Fruit fly (Drosophila melanogaster) whole organism, embryonic: ENCODE results near the gene Lcp65Ad.

Experiments
- Asciz ChIP-seq: fragments of 200-800 bp; sonication (Bioruptor generic); optimal IDR thresholded peaks from 2 replicates; lab custom pipeline; 2017; ENCODE audit warnings: missing biosample characterization, mild to moderate bottlenecking, missing genetic modification characterization, missing genetic modification reagents
- Blimp-1 ChIP-seq: fragments of 200-800 bp; sonication (Bioruptor generic); optimal IDR thresholded peaks from 3 replicates; lab custom pipeline; 2018; ENCODE audit warnings: missing biosample characterization, missing genetic modification characterization, mild to moderate bottlenecking, moderate library complexity, missing genetic modification reagents
- CG10366 ChIP-seq: fragments of 200-800 bp; sonication (Bioruptor generic); IDR thresholded peaks from 2 replicates; pipeline ENCODE4 v1.3.6; 2022; ENCODE audit warnings: missing biosample characterization, missing genetic modification characterization
- CG12071 ChIP-seq: fragments of 200-800 bp; sonication (Bioruptor generic); optimal IDR thresholded peaks from 3 replicates; lab custom pipeline; 2018; ENCODE audit warnings: missing biosample characterization, mild to moderate bottlenecking, missing genetic modification characterization
- CG12744 ChIP-seq: fragments of 200-800 bp; sonication (Bioruptor generic); optimal IDR thresholded peaks from 2 replicates; lab custom pipeline; 2016; ENCODE audit warnings: missing biosample characterization, missing genetic modification characterization
- CG13123 ChIP-seq: fragments of 200-800 bp; sonication (Bioruptor generic); optimal IDR thresholded peaks from 2 replicates; lab custom pipeline; 2016; ENCODE audit warnings: missing biosample characterization, missing genetic modification characterization
- CG14014 ChIP-seq: fragments of 200-800 bp; sonication (Bioruptor generic); IDR thresholded peaks from 2 replicates; pipeline ENCODE4 v1.3.6; 2022; ENCODE audit warnings: missing biosample characterization, missing genetic modification characterization
- CG18619 ChIP-seq: fragments of 200-800 bp; sonication (Bioruptor generic); optimal IDR thresholded peaks from 3 replicates; lab custom pipeline; 2017; ENCODE audit warnings: missing biosample characterization, mild to moderate bottlenecking, missing genetic modification characterization
- CG31388 ChIP-seq: fragments of 200-800 bp; sonication (Bioruptor generic); optimal IDR thresholded peaks from 2 replicates; lab custom pipeline; 2016; ENCODE audit warnings: missing biosample characterization, missing genetic modification characterization
- CG3726 ChIP-seq: fragments of 200-800 bp; sonication (Bioruptor generic); IDR thresholded peaks from 3 replicates; pipeline ENCODE4, ENCODE4 v1.3.6; 2022; ENCODE audit warnings: missing biosample characterization, missing genetic modification characterization
- CG3847 ChIP-seq: fragments of 200-800 bp; sonication (Bioruptor generic); IDR thresholded peaks from 2 replicates; pipeline ENCODE4 v1.3.6; 2022; ENCODE audit warnings: missing biosample characterization, missing genetic modification characterization
- CG4404 ChIP-seq: fragments of 200-800 bp; sonication (Bioruptor generic); IDR thresholded peaks from 2 replicates; pipeline ENCODE4 v1.3.6; 2022; ENCODE audit warnings: missing biosample characterization, missing genetic modification characterization
- CG6175 ChIP-seq: fragments of 200-800 bp; sonication (Bioruptor generic); IDR thresholded peaks from 3 replicates; pipeline ENCODE4 v1.3.6; 2022; ENCODE audit warnings: missing biosample characterization, missing genetic modification characterization
- CG6683 ChIP-seq: fragments of 200-800 bp; sonication (Bioruptor generic); optimal IDR thresholded peaks from 2 replicates; lab custom pipeline; 2017; ENCODE audit warnings: missing biosample characterization, mild to moderate bottlenecking, missing genetic modification characterization, missing genetic modification reagents
- CG8290 ChIP-seq, 3 experiments: fragments of 200-800 bp; sonication (Bioruptor generic); optimal IDR thresholded peaks; 2 replicates each; lab custom pipeline; 2016 to 2019; ENCODE audit warnings: missing biosample characterization in 3 of 3, missing genetic modification characterization in 3 of 3, mild to moderate bottlenecking in 2 of 3, moderate library complexity in 1 of 3
- CG9727 ChIP-seq: fragments of 200-800 bp; sonication (Bioruptor generic); optimal IDR thresholded peaks from 3 replicates; lab custom pipeline; 2017; ENCODE audit warnings: missing biosample characterization, mild to moderate bottlenecking, missing genetic modification characterization
- D ChIP-seq, 2 experiments: fragments of 200-800 bp in 1 of 2; fragments of >200 bp in 1 of 2; sonication (Bioruptor generic) in 1 of 2; optimal IDR thresholded peaks; 2 replicates in 1 of 2; 3 replicates in 1 of 2; lab custom pipeline; 2017; ENCODE audit warnings: mild to moderate bottlenecking in 1 of 2, missing biosample characterization in 1 of 2, missing genetic modification characterization in 1 of 2, missing genetic modification reagents in 1 of 2
- ERR ChIP-seq: fragments of 200-800 bp; sonication (Bioruptor generic); optimal IDR thresholded peaks from 2 replicates; lab custom pipeline; 2016; ENCODE audit warnings: missing biosample characterization, missing genetic modification characterization
- H2.0 ChIP-seq: fragments of 200-800 bp; sonication (Bioruptor generic); IDR thresholded peaks from 2 replicates; pipeline ENCODE4 v1.3.6; 2022; ENCODE audit warnings: missing biosample characterization, missing genetic modification characterization
- MBD-R2 ChIP-seq: fragments of 200-800 bp; sonication (Bioruptor generic); IDR thresholded peaks from 2 replicates; pipeline ENCODE4 v1.3.6; 2022; ENCODE audit warnings: missing biosample characterization, missing genetic modification characterization
- MESR4 ChIP-seq: fragments of 200-800 bp; sonication (Bioruptor generic); optimal IDR thresholded peaks from 2 replicates; lab custom pipeline; 2018; ENCODE audit warnings: missing biosample characterization, mild to moderate bottlenecking, missing genetic modification characterization, moderate library complexity
- Mrtf ChIP-seq: fragments of 200-800 bp; sonication (Bioruptor generic); IDR thresholded peaks from 3 replicates; pipeline ENCODE4 v1.3.6; 2022; ENCODE audit warnings: missing biosample characterization, missing genetic modification characterization
- NC2β ChIP-seq: fragments of 200-800 bp; sonication (Bioruptor generic); optimal IDR thresholded peaks from 2 replicates; lab custom pipeline; 2016; ENCODE audit warnings: missing biosample characterization, missing genetic modification characterization
- Optix ChIP-seq: fragments of 200-800 bp; sonication (Bioruptor generic); IDR thresholded peaks from 3 replicates; pipeline ENCODE4 v1.3.6; 2022; ENCODE audit warnings: missing biosample characterization, missing genetic modification characterization
- PHDP ChIP-seq: fragments of 200-800 bp; sonication (Bioruptor generic); optimal IDR thresholded peaks from 3 replicates; lab custom pipeline; 2018; ENCODE audit warnings: missing biosample characterization, mild to moderate bottlenecking, missing genetic modification characterization, moderate library complexity
- Sox100B ChIP-seq: fragments of 200-800 bp; sonication (Bioruptor generic); optimal IDR thresholded peaks from 3 replicates; lab custom pipeline; 2018; ENCODE audit warnings: missing biosample characterization, mild to moderate bottlenecking, missing genetic modification characterization
- Taf1 ChIP-seq: fragments of 200-800 bp; sonication (Bioruptor generic); IDR thresholded peaks from 2 replicates; pipeline ENCODE4 v1.3.6; 2022; ENCODE audit warnings: missing biosample characterization, missing genetic modification characterization
- Tbp ChIP-seq: fragments of >200 bp; optimal IDR thresholded peaks from 2 replicates; lab custom pipeline; 2018; ENCODE audit warnings: missing biosample characterization, missing genetic modification characterization
- amos ChIP-seq: fragments of 200-800 bp; sonication (Bioruptor generic); IDR thresholded peaks from 2 replicates; pipeline ENCODE4 v1.3.6; 2022; ENCODE audit warnings: missing biosample characterization, missing genetic modification characterization; ENCODE audit not compliant: partially characterized antibody
- aop ChIP-seq: fragments of 200-800 bp; sonication (Bioruptor generic); IDR thresholded peaks from 2 replicates; pipeline ENCODE4 v1.3.6; 2022; ENCODE audit warnings: missing biosample characterization, missing genetic modification characterization
- ash1 ChIP-seq: fragments of 200-800 bp; sonication (Bioruptor generic); optimal IDR thresholded peaks from 2 replicates; lab custom pipeline; 2018; ENCODE audit warnings: missing biosample characterization, mild to moderate bottlenecking, missing genetic modification characterization
- btn ChIP-seq: fragments of 200-800 bp; sonication (Bioruptor generic); optimal IDR thresholded peaks from 2 replicates; lab custom pipeline; 2016; ENCODE audit warnings: missing biosample characterization, missing genetic modification characterization
- ci ChIP-seq: fragments of 200-800 bp; sonication (Bioruptor generic); IDR thresholded peaks from 3 replicates; pipeline ENCODE4 v1.3.6; 2022; ENCODE audit warnings: missing biosample characterization, missing genetic modification characterization
- crol ChIP-seq: fragments of 200-800 bp; sonication (Bioruptor generic); IDR thresholded peaks from 2 replicates; pipeline ENCODE4 v1.3.6; 2022; ENCODE audit warnings: missing biosample characterization, missing genetic modification characterization
- dysf ChIP-seq: fragments of 200-800 bp; sonication (Bioruptor generic); IDR thresholded peaks from 3 replicates; pipeline ENCODE4 v1.3.6; 2022; ENCODE audit warnings: missing biosample characterization, missing genetic modification characterization
- gcm2 ChIP-seq: fragments of 200-800 bp; sonication (Bioruptor generic); optimal IDR thresholded peaks from 2 replicates; lab custom pipeline; 2016; ENCODE audit warnings: missing biosample characterization, missing genetic modification characterization
- hb ChIP-seq: fragments of 200-800 bp; sonication (Bioruptor generic); IDR thresholded peaks from 3 replicates; pipeline ENCODE4 v1.3.6; 2022; ENCODE audit warnings: missing biosample characterization, missing genetic modification characterization; ENCODE audit not compliant: partially characterized antibody
- hth ChIP-seq: fragments of >200 bp; optimal IDR thresholded peaks from 2 replicates; lab custom pipeline; 2017; ENCODE audit warnings: inconsistent platforms
- jigr1 ChIP-seq: fragments of 200-800 bp; sonication (Bioruptor generic); IDR thresholded peaks from 3 replicates; pipeline ENCODE4 v1.3.6; 2022; ENCODE audit warnings: missing biosample characterization, missing genetic modification characterization
- jumu ChIP-seq: fragments of 200-800 bp; sonication (Bioruptor generic); optimal IDR thresholded peaks from 3 replicates; lab custom pipeline; 2016; ENCODE audit warnings: missing biosample characterization, missing genetic modification characterization
- nerfin-2 ChIP-seq: fragments of 200-800 bp; sonication (Bioruptor generic); IDR thresholded peaks from 2 replicates; pipeline ENCODE4 v1.3.6; 2022; ENCODE audit warnings: missing biosample characterization, missing genetic modification characterization; ENCODE audit not compliant: partially characterized antibody
- oc ChIP-seq: fragments of 200-800 bp; sonication (Bioruptor generic); optimal IDR thresholded peaks from 2 replicates; lab custom pipeline; 2018; ENCODE audit warnings: missing biosample characterization, mild to moderate bottlenecking, missing genetic modification characterization, moderate library complexity
- pb ChIP-seq: fragments of 200-800 bp; sonication (Bioruptor generic); optimal IDR thresholded peaks from 3 replicates; lab custom pipeline; 2016; ENCODE audit warnings: missing biosample characterization, missing genetic modification characterization
- pfk ChIP-seq: fragments of 200-800 bp; sonication (Bioruptor generic); optimal IDR thresholded peaks from 2 replicates; lab custom pipeline; 2018; ENCODE audit warnings: missing biosample characterization, mild to moderate bottlenecking, missing genetic modification characterization, moderate library complexity
- rib ChIP-seq: fragments of 200-800 bp; sonication (Bioruptor generic); IDR thresholded peaks from 2 replicates; pipeline ENCODE4 v1.3.6; 2022; ENCODE audit warnings: missing biosample characterization, missing genetic modification characterization
- ro ChIP-seq: fragments of 200-800 bp; sonication (Bioruptor generic); IDR thresholded peaks from 2 replicates; pipeline ENCODE4 v1.3.6; 2022; ENCODE audit warnings: missing biosample characterization, missing genetic modification characterization
- sd ChIP-seq: fragments of 200-800 bp; sonication (Bioruptor generic); optimal IDR thresholded peaks from 3 replicates; lab custom pipeline; 2018; ENCODE audit warnings: missing biosample characterization, mild to moderate bottlenecking, missing genetic modification characterization, moderate library complexity
- slp2 ChIP-seq: fragments of 200-800 bp; sonication (Bioruptor generic); optimal IDR thresholded peaks from 2 replicates; lab custom pipeline; 2016; ENCODE audit warnings: missing biosample characterization, missing genetic modification characterization
- sqz ChIP-seq: fragments of 200-800 bp; sonication (Bioruptor generic); optimal IDR thresholded peaks from 3 replicates; lab custom pipeline; 2018; ENCODE audit warnings: missing biosample characterization, mild to moderate bottlenecking, missing genetic modification characterization
- trem ChIP-seq: fragments of 200-800 bp; optimal IDR thresholded peaks from 3 replicates; lab custom pipeline; 2019; ENCODE audit warnings: missing biosample characterization, mild to moderate bottlenecking, missing genetic modification characterization, moderate library complexity

Gene Lcp65Ad

dm6 chr3L:6184884-6185438, 41.8 kb downstream of the Lcp65Ad start, which contains the start of the genes D19B and CG43293 (continued):
- TF ChIP-seq Mrtf (GFP tag; lab: Robert Waterston, UW): peak; percentile 89
- peak; percentile 77 for TF ChIP-seq ro (GFP tag; lab: Robert Waterston, UW)
- TF ChIP-seq gcm2 (GFP tag; lab: Kevin White, UChicago): peak; percentile 66
- TF ChIP-seq sqz (GFP tag; lab: Kevin White, UChicago): no peak
- TF ChIP-seq CG3847 (GFP tag; lab: Robert Waterston, UW): peak; percentile 91
- peak; percentile 88 for TF ChIP-seq CG12071
- TF ChIP-seq CG9727 (GFP tag; lab: Kevin White, UChicago): peak; percentile 86
- peak; percentile 69 for TF ChIP-seq CG6683 (GFP tag; lab: Kevin White, UChicago)
- TF ChIP-seq CG31388 (GFP tag; lab: Kevin White, UChicago): peak; percentile 66
- TF ChIP-seq Optix (GFP tag; lab: Robert Waterston, UW): peak; percentile 93
- peak; percentile 92 for TF ChIP-seq CG14014 (GFP tag; lab: Robert Waterston, UW)
- TF ChIP-seq rib (GFP tag; lab: Robert Waterston, UW): peak; percentile 92
- TF ChIP-seq amos (GFP tag; lab: Robert Waterston, UW): peak; percentile 55; the same call in 1 of the 2 replicates
- 0 out of 3 replicates have a peak, but pooled peaks have one; percentile 24 for TF ChIP-seq jigr1 (GFP tag; lab: Robert Waterston, UW)
- TF ChIP-seq D (optimal IDR thresholded peaks at IDR 0.05; lab: Kevin White, UChicago): peak; percentile 82
- peak; percentile 80 for TF ChIP-seq D (GFP tag; optimal IDR thresholded peaks at IDR 0.05; lab: Kevin White, UChicago)
- peak; percentile 87 for TF ChIP-seq CG18619 (GFP tag; lab: Kevin White, UChicago)
- TF ChIP-seq ERR (GFP tag; lab: Kevin White, UChicago): peak; percentile 90
- TF ChIP-seq nerfin-2 (GFP tag; lab: Robert Waterston, UW): peak; percentile 77
- peak; percentile 89 for TF ChIP-seq jumu (GFP tag; lab: Kevin White, UChicago)
- peak; percentile 80 for TF ChIP-seq Asciz (GFP tag; lab: Kevin White, UChicago)
- TF ChIP-seq CG6175: peak; percentile 86; the same call in 2 of the 3 replicates
- no peak for TF ChIP-seq hth (lab: Kevin White, UChicago)
- TF ChIP-seq NC2β (GFP tag; lab: Kevin White, UChicago): peak; percentile 78
- TF ChIP-seq PHDP (tag; lab: Kevin White, UChicago): peak; percentile 88
- TF ChIP-seq MESR4 (GFP tag; lab: Kevin White, UChicago): peak; percentile 92
- no peak for TF ChIP-seq hb (GFP tag; lab: Robert Waterston, UW)
- peak; percentile 93 for TF ChIP-seq H2.0
- TF ChIP-seq slp2 (GFP tag; lab: Kevin White, UChicago): peak; percentile 72
- peak; percentile 82 for TF ChIP-seq Blimp-1
- TF ChIP-seq dysf (GFP tag; lab: Robert Waterston, UW): peak; percentile 91
- peak; percentile 97 for TF ChIP-seq ci (GFP tag; lab: Robert Waterston, UW)
- peak; percentile 67 for TF ChIP-seq btn (GFP tag; lab: Kevin White, UChicago)
- peak; percentile 82 for TF ChIP-seq Taf1 (GFP tag; lab: Robert Waterston, UW)
- peak; percentile 85 for TF ChIP-seq Sox100B (GFP tag; lab: Kevin White, UChicago)
- peak; percentile 75 for TF ChIP-seq sd
- TF ChIP-seq trem (tag; lab: Kevin White, UChicago): peak; percentile 72
- TF ChIP-seq CG13123: peak; percentile 72
- TF ChIP-seq aop (GFP tag; lab: Robert Waterston, UW): peak; percentile 77
- peak; percentile 78 for TF ChIP-seq ash1
- TF ChIP-seq CG8290 (GFP tag; optimal IDR thresholded peaks at IDR 0.05; lab: Kevin White, UChicago): peak; percentile 74
- peak in 1 of 2 experiments; percentile 98 for TF ChIP-seq CG8290 (tag; optimal IDR thresholded peaks at IDR 0.05; lab: Kevin White, UChicago)
- TF ChIP-seq pfk (GFP tag; lab: Kevin White, UChicago): peak; percentile 31
- TF ChIP-seq CG10366: peak; percentile 93
- peak; percentile 87 for TF ChIP-seq CG3726
- TF ChIP-seq Tbp (GFP tag; lab: Kevin White, UChicago): no peak
- peak; percentile 34; the same call in 1 of the 2 replicates for TF ChIP-seq crol (GFP tag; lab: Robert Waterston, UW)
- peak; percentile 98 for TF ChIP-seq MBD-R2 (GFP tag; lab: Robert Waterston, UW)
- TF ChIP-seq oc (tag; lab: Kevin White, UChicago): peak; percentile 83
- peak; percentile 73 for TF ChIP-seq CG4404 (GFP tag; lab: Robert Waterston, UW)
- peak; percentile 78 for TF ChIP-seq CG12744
- TF ChIP-seq pb (GFP tag; lab: Kevin White, UChicago): peak; percentile 80
